Worm (Caenorhabditis elegans): ENCODE data around the gene npr-4.

- TF ChIP-seq hnd-1 (tag; optimal IDR thresholded peaks at IDR 0.05) = no peak
- no peak for TF ChIP-seq hmg-4 (GFP tag; optimal IDR thresholded peaks at IDR 0.05)
- no peak for TF ChIP-seq ceh-36 (tag; optimal IDR thresholded peaks at IDR 0.05)
- no peak for TF ChIP-seq flt-1 (GFP tag; IDR thresholded peaks at IDR 0.05)
- TF ChIP-seq ama-1 (optimal IDR thresholded peaks at IDR 0.05) = no peak
- TF ChIP-seq F13C5.2 (tag; optimal IDR thresholded peaks at IDR 0.05) = no peak
- TF ChIP-seq scrt-1 (GFP tag; IDR thresholded peaks at IDR 0.05) = no peak
- no peak for TF ChIP-seq sea-1 (GFP tag; conservative IDR thresholded peaks at IDR 0.05)
- no peak for TF ChIP-seq aly-1 (tag; optimal IDR thresholded peaks at IDR 0.05)
Measured at ce11 chrX:12534476-12534875, 17.0 kb downstream of the npr-4 start.
